Comparison of ENCODE assay signal across 1 fruit fly cellular context in genomic region chr2L:1462136-1462535, dm6.
TF ChIP-seq lines count a peak whose summit lies in the region.

No protein-coding gene starts in this region.

TF ChIP-seq in whole organism, embryonic, 481 proteins besides CTCF, POLR2A, EP300 and RAD21 (continued from another document and continues in another):
- TF ChIP-seq Ptx1 (GFP tag; IDR thresholded peaks at IDR 0.05; lab: Robert Waterston, UW) (peak; percentile 43), dm (GFP tag; optimal IDR thresholded peaks at IDR 0.05; lab: Kevin White, UChicago) (peak; percentile 7), en (GFP tag; optimal IDR thresholded peaks at IDR 0.05; lab: Kevin White, UChicago) (no peak), CG9817 (tag; optimal IDR thresholded peaks at IDR 0.05; lab: Kevin White, UChicago) (no peak), CG16813 (GFP tag; IDR thresholded peaks at IDR 0.05; lab: Robert Waterston, UW; ENCODE audit: partially characterized antibody) (peak; percentile 93), Blimp-1 (GFP tag; optimal IDR thresholded peaks at IDR 0.05; lab: Kevin White, UChicago) (peak; percentile 37), CG7556 (GFP tag; optimal IDR thresholded peaks at IDR 0.05; lab: Kevin White, UChicago) (peak; percentile 53), CG13296 (GFP tag; optimal IDR thresholded peaks at IDR 0.05; lab: Kevin White, UChicago) (no peak), CG12219 (GFP tag; optimal IDR thresholded peaks at IDR 0.05; lab: Kevin White, UChicago) (no peak), CG7271 (tag; optimal IDR thresholded peaks at IDR 0.05; lab: Kevin White, UChicago) (no peak), Kr (GFP tag; optimal IDR thresholded peaks at IDR 0.05; lab: Kevin White, UChicago) (no peak), gro (GFP tag; optimal IDR thresholded peaks at IDR 0.05; lab: Kevin White, UChicago) (no peak), CG5180 (GFP tag; optimal IDR thresholded peaks at IDR 0.05; lab: Kevin White, UChicago) (peak; percentile 82), lmd (GFP tag; IDR thresholded peaks at IDR 0.05; lab: Robert Waterston, UW) (peak; percentile 57; the same call in 1 of the 2 replicates), CG31224 (GFP tag; IDR thresholded peaks at IDR 0.05; lab: Robert Waterston, UW) (no peak), MTF-1 (GFP tag; optimal IDR thresholded peaks at IDR 0.05; lab: Kevin White, UChicago; ENCODE audit: borderline replicate concordance) (no peak), Dad (GFP tag; optimal IDR thresholded peaks at IDR 0.05; lab: Kevin White, UChicago) (no peak), mld (GFP tag; IDR thresholded peaks at IDR 0.05; lab: Robert Waterston, UW; ENCODE audit: partially characterized antibody) (peak; percentile 60; the same call in 2 of the 3 replicates), CG11093 (GFP tag; IDR thresholded peaks at IDR 0.05; lab: Robert Waterston, UW) (peak; percentile 35; the same call in 1 of the 3 replicates), rib (GFP tag; IDR thresholded peaks at IDR 0.05; lab: Robert Waterston, UW) (no peak), PHDP (tag; optimal IDR thresholded peaks at IDR 0.05; lab: Kevin White, UChicago) (peak; percentile 18), Ravus (GFP tag; IDR thresholded peaks at IDR 0.05; lab: Robert Waterston, UW) (no peak), al (GFP tag; IDR thresholded peaks at IDR 0.05; lab: Robert Waterston, UW) (no peak), CG10431 (GFP tag; optimal IDR thresholded peaks at IDR 0.05; lab: Kevin White, UChicago) (no peak), grau (tag; optimal IDR thresholded peaks at IDR 0.05; lab: Kevin White, UChicago) (peak; percentile 45), nmo (GFP tag; optimal IDR thresholded peaks at IDR 0.05; lab: Kevin White, UChicago) (peak; percentile 37), CG1529 (GFP tag; optimal IDR thresholded peaks at IDR 0.05; lab: Kevin White, UChicago) (peak; percentile 62), CG14860 (GFP tag; IDR thresholded peaks at IDR 0.05; lab: Robert Waterston, UW; ENCODE audit: partially characterized antibody) (peak; percentile 70), CG31441 (GFP tag; IDR thresholded peaks at IDR 0.05; lab: Robert Waterston, UW) (0 out of 2 replicates have a peak, but pooled peaks have one; percentile 29), Eip74EF (GFP tag; optimal IDR thresholded peaks at IDR 0.05; lab: Kevin White, UChicago) (no peak), CG8281 (tag; optimal IDR thresholded peaks at IDR 0.05; lab: Kevin White, UChicago) (no peak), hbn (GFP tag; IDR thresholded peaks at IDR 0.05; lab: Robert Waterston, UW; ENCODE audit: partially characterized antibody) (peak; percentile 74), CG12659 (GFP tag; optimal IDR thresholded peaks at IDR 0.05; lab: Kevin White, UChicago) (no peak), B-H1 (GFP tag; IDR thresholded peaks at IDR 0.05; lab: Robert Waterston, UW) (no peak), CG17186 (GFP tag; optimal IDR thresholded peaks at IDR 0.05; lab: Kevin White, UChicago) (no peak), CG7987 (GFP tag; optimal IDR thresholded peaks at IDR 0.05; lab: Kevin White, UChicago) (no peak), peb (GFP tag; IDR thresholded peaks at IDR 0.05; lab: Robert Waterston, UW) (peak; percentile 59), Oli (tag; optimal IDR thresholded peaks at IDR 0.05; lab: Kevin White, UChicago) (no peak), CG1233 (GFP tag; optimal IDR thresholded peaks at IDR 0.05; lab: Kevin White, UChicago) (no peak), zen (tag; optimal IDR thresholded peaks at IDR 0.05; lab: Kevin White, UChicago) (peak; percentile 24), otp (GFP tag; IDR thresholded peaks at IDR 0.05; lab: Robert Waterston, UW) (peak; percentile 79; the same call in 2 of the 3 replicates), CG9797 (GFP tag; optimal IDR thresholded peaks at IDR 0.05; lab: Kevin White, UChicago) (no peak), nom (GFP tag; optimal IDR thresholded peaks at IDR 0.05; lab: Kevin White, UChicago) (no peak), tgo (GFP tag; IDR thresholded peaks at IDR 0.05; lab: Robert Waterston, UW) (peak; percentile 38; the same call in 1 of the 3 replicates), CG4707 (GFP tag; optimal IDR thresholded peaks at IDR 0.05; lab: Kevin White, UChicago) (no peak), CG17612 (GFP tag; IDR thresholded peaks at IDR 0.05; lab: Robert Waterston, UW) (no peak), CG12155 (GFP tag; optimal IDR thresholded peaks at IDR 0.05; lab: Kevin White, UChicago) (no peak), Doc3 (GFP tag; IDR thresholded peaks at IDR 0.05; lab: Robert Waterston, UW; ENCODE audit: partially characterized antibody) (peak; percentile 79), CG6765 (GFP tag; optimal IDR thresholded peaks at IDR 0.05; lab: Kevin White, UChicago) (no peak), Hmr (GFP tag; optimal IDR thresholded peaks at IDR 0.05; lab: Kevin White, UChicago) (peak; percentile 27), vnd (GFP tag; IDR thresholded peaks at IDR 0.05; lab: Robert Waterston, UW; ENCODE audit: partially characterized antibody) (peak; percentile 59; the same call in 2 of the 3 replicates), H2.0 (GFP tag; IDR thresholded peaks at IDR 0.05; lab: Robert Waterston, UW) (peak; percentile 31; the same call in 1 of the 2 replicates), toy (GFP tag; IDR thresholded peaks at IDR 0.05; lab: Robert Waterston, UW) (no peak), Dp (GFP tag; optimal IDR thresholded peaks at IDR 0.05; lab: Kevin White, UChicago) (no peak), CG32772 (GFP tag; IDR thresholded peaks at IDR 0.05; lab: Robert Waterston, UW) (peak; percentile 53), CG33213 (GFP tag; optimal IDR thresholded peaks at IDR 0.05; lab: Kevin White, UChicago) (peak; percentile 5), dpn (GFP tag; optimal IDR thresholded peaks at IDR 0.05; lab: Kevin White, UChicago) (peak; percentile 22 to 36), ems (GFP tag; optimal IDR thresholded peaks at IDR 0.05; lab: Kevin White, UChicago) (no peak), kni (GFP tag; optimal IDR thresholded peaks at IDR 0.05; lab: Kevin White, UChicago) (peak; percentile 51), dmrt99B (tag; optimal IDR thresholded peaks at IDR 0.05; lab: Kevin White, UChicago) (no peak), CkIIα-i1 (GFP tag; IDR thresholded peaks at IDR 0.05; lab: Robert Waterston, UW) (no peak), ham (GFP tag; IDR thresholded peaks at IDR 0.05; lab: Robert Waterston, UW) (no peak), Camta (GFP tag; optimal IDR thresholded peaks at IDR 0.05; lab: Kevin White, UChicago) (peak; percentile 27), her (GFP tag; optimal IDR thresholded peaks at IDR 0.05; lab: Kevin White, UChicago) (no peak), Atf6 (GFP tag; IDR thresholded peaks at IDR 0.05; lab: Robert Waterston, UW) (0 out of 2 replicates have a peak, but pooled peaks have one; percentile 23), NC2α (GFP tag; optimal IDR thresholded peaks at IDR 0.05; lab: Kevin White, UChicago) (peak; percentile 7), CG7928 (GFP tag; optimal IDR thresholded peaks at IDR 0.05; lab: Kevin White, UChicago) (no peak), ato (GFP tag; IDR thresholded peaks at IDR 0.05; lab: Robert Waterston, UW; ENCODE audit: partially characterized antibody) (no peak), Tbp (GFP tag; optimal IDR thresholded peaks at IDR 0.05; lab: Kevin White, UChicago) (no peak), pita (GFP tag; optimal IDR thresholded peaks at IDR 0.05; lab: Kevin White, UChicago) (no peak), mirr (GFP tag; optimal IDR thresholded peaks at IDR 0.05; lab: Kevin White, UChicago) (no peak), CG4730 (GFP tag; IDR thresholded peaks at IDR 0.05; lab: Robert Waterston, UW) (peak; percentile 16; the same call in 1 of the 2 replicates), vfl (GFP tag; optimal IDR thresholded peaks at IDR 0.05; lab: Kevin White, UChicago) (peak; percentile 16), Nf-YB (GFP tag; optimal IDR thresholded peaks at IDR 0.05; lab: Kevin White, UChicago) (no peak), CG7372 (GFP tag; IDR thresholded peaks at IDR 0.05; lab: Robert Waterston, UW) (no peak), shn (GFP tag; optimal IDR thresholded peaks at IDR 0.05; lab: Kevin White, UChicago) (no peak), stwl (tag; optimal IDR thresholded peaks at IDR 0.05; lab: Kevin White, UChicago) (peak; percentile 44), gsb (GFP tag; IDR thresholded peaks at IDR 0.05; lab: Robert Waterston, UW) (no peak), CG13287 (GFP tag; IDR thresholded peaks at IDR 0.05; lab: Robert Waterston, UW; ENCODE audit: partially characterized antibody) (0 out of 2 replicates have a peak, but pooled peaks have one; percentile 22), nerfin-2 (GFP tag; IDR thresholded peaks at IDR 0.05; lab: Robert Waterston, UW; ENCODE audit: partially characterized antibody) (peak; percentile 47), CG1603 (tag; optimal IDR thresholded peaks at IDR 0.05; lab: Kevin White, UChicago) (peak; percentile 90), inv (GFP tag; IDR thresholded peaks at IDR 0.05; lab: Robert Waterston, UW; ENCODE audit: partially characterized antibody) (peak; percentile 61; the same call in 1 of the 2 replicates), NK7.1 (GFP tag; optimal IDR thresholded peaks at IDR 0.05; lab: Kevin White, UChicago) (no peak), CG17359 (tag; optimal IDR thresholded peaks at IDR 0.05; lab: Kevin White, UChicago) (no peak), CrebB (tag; optimal IDR thresholded peaks at IDR 0.05; lab: Kevin White, UChicago) (peak; percentile 14), CG4854 (GFP tag; optimal IDR thresholded peaks at IDR 0.05; lab: Kevin White, UChicago) (no peak), Sry-β (GFP tag; optimal IDR thresholded peaks at IDR 0.05; lab: Kevin White, UChicago) (peak; percentile 77), seq (GFP tag; IDR thresholded peaks at IDR 0.05; lab: Robert Waterston, UW) (no peak), CG3281 (GFP tag; optimal IDR thresholded peaks at IDR 0.05; lab: Kevin White, UChicago) (no peak), Scr (GFP tag; IDR thresholded peaks at IDR 0.05; lab: Robert Waterston, UW; ENCODE audit: partially characterized antibody) (peak; percentile 89), CG33557 (GFP tag; optimal IDR thresholded peaks at IDR 0.05; lab: Kevin White, UChicago) (peak; percentile 85), Sox102F (GFP tag; optimal IDR thresholded peaks at IDR 0.05; lab: Kevin White, UChicago) (peak; percentile 15), Chrac-16 (GFP tag; optimal IDR thresholded peaks at IDR 0.05; lab: Kevin White, UChicago) (peak; percentile 70), Lim3 (GFP tag; IDR thresholded peaks at IDR 0.05; lab: Robert Waterston, UW) (no peak), Gsc (GFP tag; IDR thresholded peaks at IDR 0.05; lab: Robert Waterston, UW) (0 out of 2 replicates have a peak, but pooled peaks have one; percentile 27), Awh (GFP tag; IDR thresholded peaks at IDR 0.05; lab: Robert Waterston, UW) (peak; percentile 39; the same call in 1 of the 2 replicates), fu2 (GFP tag; optimal IDR thresholded peaks at IDR 0.05; lab: Kevin White, UChicago) (no peak), z (GFP tag; IDR thresholded peaks at IDR 0.05; lab: Robert Waterston, UW) (0 out of 3 replicates have a peak, but pooled peaks have one; percentile 54), ewg (GFP tag; optimal IDR thresholded peaks at IDR 0.05; lab: Kevin White, UChicago) (no peak), Ets65A (GFP tag; lab: Kevin White, UChicago) (no peak), mam (GFP tag; optimal IDR thresholded peaks at IDR 0.05; lab: Kevin White, UChicago) (no peak), Max (GFP tag; optimal IDR thresholded peaks at IDR 0.05; lab: Kevin White, UChicago) (no peak), CG10267 (tag; optimal IDR thresholded peaks at IDR 0.05; lab: Kevin White, UChicago) (peak; percentile 65), Optix (GFP tag; IDR thresholded peaks at IDR 0.05; lab: Robert Waterston, UW) (no peak), BEAF-32 (GFP tag; optimal IDR thresholded peaks at IDR 0.05; lab: Kevin White, UChicago) (peak; percentile 73), slp2 (GFP tag; optimal IDR thresholded peaks at IDR 0.05; lab: Kevin White, UChicago) (peak; percentile 19), ERR (GFP tag; optimal IDR thresholded peaks at IDR 0.05; lab: Kevin White, UChicago) (no peak), gcm (GFP tag; optimal IDR thresholded peaks at IDR 0.05; lab: Kevin White, UChicago) (peak; percentile 82), CG10979 (tag; optimal IDR thresholded peaks at IDR 0.05; lab: Kevin White, UChicago) (peak; percentile 68), Hand (GFP tag; optimal IDR thresholded peaks at IDR 0.05; lab: Kevin White, UChicago) (no peak), CG2678 (tag; optimal IDR thresholded peaks at IDR 0.05; lab: Kevin White, UChicago) (peak; percentile 17), ftz-f1 (GFP tag; optimal IDR thresholded peaks at IDR 0.05; lab: Kevin White, UChicago) (no peak), tin (GFP tag; optimal IDR thresholded peaks at IDR 0.05; lab: Kevin White, UChicago) (peak; percentile 52), Side (GFP tag; optimal IDR thresholded peaks at IDR 0.05; lab: Kevin White, UChicago) (peak; percentile 11), CG43689 (GFP tag; IDR thresholded peaks at IDR 0.05; lab: Robert Waterston, UW) (no peak), CG34224 (GFP tag; IDR thresholded peaks at IDR 0.05; lab: Robert Waterston, UW; ENCODE audit: partially characterized antibody) (peak; percentile 67), Mrtf (GFP tag; IDR thresholded peaks at IDR 0.05; lab: Robert Waterston, UW) (no peak), CG14014 (GFP tag; IDR thresholded peaks at IDR 0.05; lab: Robert Waterston, UW) (no peak), Oaz (GFP tag; IDR thresholded peaks at IDR 0.05; lab: Robert Waterston, UW) (no peak), pnt (GFP tag; optimal IDR thresholded peaks at IDR 0.05; lab: Kevin White, UChicago) (no peak), HLH3B (GFP tag; IDR thresholded peaks at IDR 0.05; lab: Robert Waterston, UW) (no peak), corto (GFP tag; optimal IDR thresholded peaks at IDR 0.05; lab: Kevin White, UChicago) (no peak), kah (GFP tag; optimal IDR thresholded peaks at IDR 0.05; lab: Kevin White, UChicago) (no peak), exex (tag; optimal IDR thresholded peaks at IDR 0.05; lab: Kevin White, UChicago) (no peak), CG14441 (GFP tag; IDR thresholded peaks at IDR 0.05; lab: Robert Waterston, UW) (no peak), jigr1 (GFP tag; IDR thresholded peaks at IDR 0.05; lab: Robert Waterston, UW) (no peak), fru (optimal IDR thresholded peaks at IDR 0.05; lab: Kevin White, UChicago) (no peak), lov (optimal IDR thresholded peaks at IDR 0.05; lab: Kevin White, UChicago) (no peak), lov (GFP tag; IDR thresholded peaks at IDR 0.05; lab: Robert Waterston, UW) (peak; percentile 59; the same call in 1 of the 3 replicates), gt (GFP tag; IDR thresholded peaks at IDR 0.05; lab: Robert Waterston, UW) (peak; percentile 46; the same call in 1 of the 2 replicates), Rx (GFP tag; IDR thresholded peaks at IDR 0.05; lab: Robert Waterston, UW) (peak; percentile 31; the same call in 1 of the 2 replicates)
